Worm (Caenorhabditis elegans): ENCODE measurements around the gene ilys-4.

The ilys-4 gene

ce11 chrIV:7897953-7898352 lies 610 bp upstream of the ilys-4 start (continued):
- TF ChIP-seq ztf-18 (tag; optimal IDR thresholded peaks at IDR 0.05) (no peak), lir-1 (GFP tag; conservative IDR thresholded peaks at IDR 0.05) (no peak), dox-1 (GFP tag; IDR thresholded peaks at IDR 0.05) (no peak)

DNA sequence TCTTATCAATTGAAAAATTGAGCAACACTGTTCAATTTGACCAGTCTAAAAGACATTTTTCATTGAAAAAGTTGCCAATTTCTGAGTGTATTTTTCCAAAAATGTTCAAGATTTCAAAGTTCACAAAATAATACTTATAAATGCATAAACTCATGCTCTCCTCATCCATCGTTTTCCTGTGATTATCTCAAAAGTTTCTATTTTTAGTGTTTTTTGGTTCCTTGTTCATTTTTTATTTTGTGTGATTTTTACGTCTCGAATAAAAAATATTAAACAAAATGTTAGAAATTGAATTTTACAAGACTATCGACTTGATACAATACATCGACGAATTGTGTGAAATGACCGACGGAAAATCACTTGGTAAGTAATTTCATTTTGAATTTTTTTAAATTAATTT lies 15.6 kb downstream of the ilys-4 start, which contains the start of gene atic-1:
atic-1 (plus strand) TSS at position 301 of the 400 bp plus-strand sequence.
- no peak for TF ChIP-seq K12H6.12 (tag; optimal IDR thresholded peaks at IDR 0.05)
- TF ChIP-seq lir-1 (GFP tag; conservative IDR thresholded peaks at IDR 0.05): no peak
- TF ChIP-seq T26A5.8 (tag; optimal IDR thresholded peaks at IDR 0.05): no peak
- TF ChIP-seq lag-1 (GFP tag; IDR thresholded peaks at IDR 0.05): no peak
- TF ChIP-seq pbrm-1 (GFP tag; IDR thresholded peaks at IDR 0.05): no peak

ce11 chrIV:7881166-7881565 lies 16.2 kb downstream of the ilys-4 start:
- no peak for TF ChIP-seq F49E8.2 (tag; optimal IDR thresholded peaks at IDR 0.05; ENCODE audit: insufficient read depth)

ce11 chrIV:7879017-7879416 lies 18.3 kb downstream of the ilys-4 start, which contains the start of gene srt-73:
Gene srt-73 (plus strand): TSS chrIV:7879317.
- no peak for TF ChIP-seq let-526 (GFP tag; IDR thresholded peaks at IDR 0.05)
- no peak for TF ChIP-seq F33H1.4 (GFP tag; IDR thresholded peaks at IDR 0.05)
- TF ChIP-seq nhr-179 (tag; optimal IDR thresholded peaks at IDR 0.05): no peak
- TF ChIP-seq athp-1 (tag; optimal IDR thresholded peaks at IDR 0.05): no peak
- no peak for TF ChIP-seq K12H6.12 (tag; optimal IDR thresholded peaks at IDR 0.05)

DNA sequence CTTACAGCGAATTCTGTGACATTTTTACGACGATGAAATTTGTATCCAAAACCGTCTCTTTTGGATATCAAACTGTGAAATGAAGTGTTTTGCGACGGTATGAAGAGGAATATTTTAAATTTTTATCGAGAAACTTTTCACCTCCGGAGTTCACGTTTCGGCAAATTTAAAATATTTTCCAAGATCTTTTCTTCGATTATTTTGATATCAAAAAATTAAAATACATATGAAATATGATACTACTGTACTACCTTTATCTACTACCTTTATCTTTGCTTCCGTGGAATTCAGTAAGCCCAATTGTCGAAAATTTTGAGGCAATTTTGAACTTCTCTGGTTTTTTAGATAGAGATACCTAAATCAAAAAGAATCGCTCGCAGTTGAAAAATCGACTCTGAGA lies 19.6 kb downstream of the ilys-4 start, which contains the start of gene kin-26:
kin-26 (minus strand) TSS at position 101 of the 400 bp plus-strand sequence.
- TF ChIP-seq ceh-40 (GFP tag; IDR thresholded peaks at IDR 0.05) (no peak), F57C9.4 (tag; optimal IDR thresholded peaks at IDR 0.05) (no peak), F52B5.7 (tag; optimal IDR thresholded peaks at IDR 0.05) (no peak), zim-3 (tag; optimal IDR thresholded peaks at IDR 0.05) (no peak), mxl-1 (tag; optimal IDR thresholded peaks at IDR 0.05) (no peak), hmg-20 (GFP tag; IDR thresholded peaks at IDR 0.05) (no peak)

DNA sequence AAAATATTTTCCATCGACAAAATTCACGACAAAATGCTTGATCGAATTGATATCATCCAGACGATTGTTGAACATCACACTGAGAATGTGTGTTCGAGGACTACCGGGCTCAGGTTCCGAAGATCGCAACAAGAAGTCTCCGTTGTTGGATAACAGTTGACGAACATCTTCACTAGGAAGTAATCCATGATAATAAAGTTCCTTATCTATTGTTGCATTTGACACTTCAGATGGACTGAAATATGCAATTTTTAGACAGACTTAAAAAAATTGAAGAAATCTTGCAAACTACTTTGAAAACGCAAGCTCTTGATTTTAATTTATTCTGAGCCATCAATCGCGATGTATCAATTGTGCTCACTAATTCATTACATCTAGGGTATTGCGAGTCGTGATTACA lies 20.1 kb downstream of the ilys-4 start:
- no peak for TF ChIP-seq D2030.7 (GFP tag; IDR thresholded peaks at IDR 0.05)
- no peak for TF ChIP-seq mes-4 (tag; optimal IDR thresholded peaks at IDR 0.05)
- TF ChIP-seq madf-10 (tag; optimal IDR thresholded peaks at IDR 0.05): no peak
- TF ChIP-seq snpc-4 (GFP tag; optimal IDR thresholded peaks at IDR 0.05): no peak
- no peak for TF ChIP-seq snpc-4 (tag; optimal IDR thresholded peaks at IDR 0.05)
- TF ChIP-seq zfh-2 (GFP tag; conservative IDR thresholded peaks at IDR 0.05): no peak
- no peak for TF ChIP-seq egrh-3 (GFP tag; IDR thresholded peaks at IDR 0.05)
- no peak for TF ChIP-seq T26A5.8 (tag; optimal IDR thresholded peaks at IDR 0.05)
- TF ChIP-seq F10E7.11 (tag; optimal IDR thresholded peaks at IDR 0.05): no peak
- TF ChIP-seq ztf-25 (GFP tag; IDR thresholded peaks at IDR 0.05): no peak
- no peak for TF ChIP-seq snpc-1.1 (tag; optimal IDR thresholded peaks at IDR 0.05; ENCODE audit: insufficient read depth)
- no peak for TF ChIP-seq aptf-3 (GFP tag; IDR thresholded peaks at IDR 0.05)
- TF ChIP-seq ztf-6 (GFP tag; IDR thresholded peaks at IDR 0.05): no peak
- TF ChIP-seq let-526 (GFP tag; IDR thresholded peaks at IDR 0.05): no peak
- TF ChIP-seq hmg-20 (GFP tag; IDR thresholded peaks at IDR 0.05): no peak
